Worm (Caenorhabditis elegans) whole organism, mixed stage, embryonic: ENCODE results near the gene H35N09.1.
A peak's percentile ranks its signal among the peaks of the same experiment; 100 is the strongest.

Experiments
- M03D4.4 ChIP-seq: sonication (generic microtip); optimal IDR thresholded peaks from 2 replicates; lab custom pipeline; 2017; ENCODE audit warnings: mild to moderate bottlenecking, missing genetic modification characterization, missing compliant biosample characterization
- bed-3 ChIP-seq: fragments of 200-800 bp; sonication (Bioruptor generic); optimal IDR thresholded peaks from 3 replicates; lab custom pipeline; 2018; ENCODE audit warnings: mild to moderate bottlenecking, missing genetic modification characterization, moderate library complexity, missing compliant biosample characterization
- blmp-1 ChIP-seq: fragments of 150-350 bp; optimal IDR thresholded peaks from 2 replicates; lab custom pipeline; 2014; ENCODE audit warnings: missing biosample characterization, missing genetic modification characterization
- ceh-39 ChIP-seq: fragments of 150-350 bp; optimal IDR thresholded peaks from 2 replicates; lab custom pipeline; 2014; ENCODE audit warnings: missing biosample characterization, missing genetic modification characterization
- ceh-43 ChIP-seq: fragments of 200-800 bp; sonication (Bioruptor generic); optimal IDR thresholded peaks from 2 replicates; lab custom pipeline; 2018; ENCODE audit warnings: mild to moderate bottlenecking, missing genetic modification characterization, moderate library complexity, missing compliant biosample characterization
- ceh-83 ChIP-seq: fragments of 200-800 bp; sonication (Bioruptor generic); optimal IDR thresholded peaks from 2 replicates; lab custom pipeline; 2018; ENCODE audit warnings: mild to moderate bottlenecking, missing genetic modification characterization, missing compliant biosample characterization
- ces-1 ChIP-seq: fragments of 150-350 bp; optimal IDR thresholded peaks from 2 replicates; lab custom pipeline; 2014; ENCODE audit warnings: missing biosample characterization, missing genetic modification reagents, missing genetic modification characterization
- cnd-1 ChIP-seq: fragments of 200-800 bp; sonication (Bioruptor generic); optimal IDR thresholded peaks from 2 replicates; lab custom pipeline; 2018; ENCODE audit warnings: mild to moderate bottlenecking, missing genetic modification characterization, missing compliant biosample characterization
- drap-1 ChIP-seq: fragments of 200-800 bp; sonication (Bioruptor generic); optimal IDR thresholded peaks from 3 replicates; lab custom pipeline; 2018; ENCODE audit warnings: mild to moderate bottlenecking, missing genetic modification characterization, missing compliant biosample characterization
- elt-1 ChIP-seq: sonication (generic microtip); optimal IDR thresholded peaks from 2 replicates; lab custom pipeline; 2017; ENCODE audit warnings: missing genetic modification characterization, mild to moderate bottlenecking, missing compliant biosample characterization, antibody characterized with exemption, moderate library complexity, borderline replicate concordance; ENCODE audit not compliant: insufficient read depth
- elt-3 ChIP-seq: fragments of 150-350 bp; optimal IDR thresholded peaks from 2 replicates; lab custom pipeline; 2014; ENCODE audit warnings: missing biosample characterization, missing genetic modification characterization
- flh-1 ChIP-seq: fragments of 200-800 bp; sonication (Bioruptor generic); optimal IDR thresholded peaks from 2 replicates; lab custom pipeline; 2018; ENCODE audit warnings: mild to moderate bottlenecking, missing genetic modification characterization, moderate library complexity, missing compliant biosample characterization
- ham-2 ChIP-seq: fragments of 200-800 bp; sonication (Bioruptor generic); optimal IDR thresholded peaks from 2 replicates; lab custom pipeline; 2018; ENCODE audit warnings: mild to moderate bottlenecking, missing genetic modification characterization, missing compliant biosample characterization
- hlh-1 ChIP-seq: fragments of 150-350 bp; optimal IDR thresholded peaks from 2 replicates; lab custom pipeline; 2014; ENCODE audit warnings: missing biosample characterization, missing genetic modification reagents, missing genetic modification characterization
- lin-13 ChIP-seq: fragments of 150-350 bp; optimal IDR thresholded peaks from 2 replicates; lab custom pipeline; 2014; ENCODE audit warnings: missing biosample characterization, missing genetic modification characterization
- lin-32 ChIP-seq: fragments of 200-800 bp; sonication (Bioruptor generic); optimal IDR thresholded peaks from 2 replicates; lab custom pipeline; 2018; ENCODE audit warnings: mild to moderate bottlenecking, missing genetic modification characterization, missing compliant biosample characterization
- lsy-2 ChIP-seq: fragments of 150-350 bp; optimal IDR thresholded peaks from 2 replicates; lab custom pipeline; 2014; ENCODE audit warnings: missing biosample characterization, missing genetic modification characterization
- mab-5 ChIP-seq: fragments of 150-350 bp; optimal IDR thresholded peaks from 2 replicates; lab custom pipeline; 2014; ENCODE audit warnings: missing biosample characterization, missing genetic modification characterization
- mep-1 ChIP-seq: fragments of 150-350 bp; optimal IDR thresholded peaks from 2 replicates; lab custom pipeline; 2017; ENCODE audit warnings: missing biosample characterization, missing genetic modification reagents, missing genetic modification characterization, inconsistent platforms
- mls-2 ChIP-seq: sonication (generic microtip); optimal IDR thresholded peaks from 2 replicates; lab custom pipeline; 2016; ENCODE audit warnings: mild to moderate bottlenecking, missing genetic modification characterization, moderate library complexity, missing compliant biosample characterization
- nhr-12 ChIP-seq: fragments of 150-350 bp; optimal IDR thresholded peaks from 2 replicates; lab custom pipeline; 2014; ENCODE audit warnings: missing biosample characterization, missing genetic modification characterization
- nhr-2 ChIP-seq: fragments of 150-350 bp; optimal IDR thresholded peaks from 2 replicates; lab custom pipeline; 2014; ENCODE audit warnings: missing biosample characterization, missing genetic modification characterization
- nhr-237 ChIP-seq: fragments of 150-350 bp; optimal IDR thresholded peaks from 2 replicates; lab custom pipeline; 2014; ENCODE audit warnings: missing biosample characterization, missing genetic modification characterization
- nhr-28 ChIP-seq: fragments of 150-350 bp; optimal IDR thresholded peaks from 2 replicates; lab custom pipeline; 2014; ENCODE audit warnings: missing biosample characterization, missing genetic modification characterization
- nhr-76 ChIP-seq: sonication (generic microtip); optimal IDR thresholded peaks from 2 replicates; lab custom pipeline; 2017; ENCODE audit warnings: missing biosample characterization, missing genetic modification characterization
- pha-4 ChIP-seq: fragments of 150-350 bp; optimal IDR thresholded peaks from 2 replicates; lab custom pipeline; 2018; ENCODE audit warnings: missing biosample characterization, missing genetic modification reagents, missing genetic modification characterization
- sem-2 ChIP-seq: fragments of 200-800 bp; sonication (Bioruptor generic); optimal IDR thresholded peaks from 2 replicates; lab custom pipeline; 2018; ENCODE audit warnings: mild to moderate bottlenecking, missing genetic modification characterization, missing compliant biosample characterization
- snpc-4 ChIP-seq: fragments of 150-350 bp; optimal IDR thresholded peaks from 2 replicates; lab custom pipeline; 2014; ENCODE audit warnings: missing biosample characterization, missing genetic modification characterization
- sptf-1 ChIP-seq: sonication (generic microtip); optimal IDR thresholded peaks from 2 replicates; lab custom pipeline; 2017; ENCODE audit warnings: mild to moderate bottlenecking, missing genetic modification characterization, moderate library complexity, missing compliant biosample characterization
- tbx-8 ChIP-seq: fragments of 200-800 bp; sonication (Bioruptor generic); optimal IDR thresholded peaks from 2 replicates; lab custom pipeline; 2018; ENCODE audit warnings: mild to moderate bottlenecking, missing genetic modification characterization, moderate library complexity, missing compliant biosample characterization
- unc-120 ChIP-seq: sonication (generic microtip); optimal IDR thresholded peaks from 2 replicates; lab custom pipeline; 2017; ENCODE audit warnings: missing genetic modification characterization, missing compliant biosample characterization; ENCODE audit not compliant: poor library complexity, severe bottlenecking
- unc-39 ChIP-seq: fragments of 150-350 bp; optimal IDR thresholded peaks from 2 replicates; lab custom pipeline; 2014; ENCODE audit warnings: missing biosample characterization, missing genetic modification characterization
- unc-62 ChIP-seq: fragments of 150-350 bp; optimal IDR thresholded peaks from 2 replicates; lab custom pipeline; 2014; ENCODE audit warnings: missing biosample characterization, missing genetic modification reagents, missing genetic modification characterization
- zip-8 ChIP-seq: fragments of 150-350 bp; optimal IDR thresholded peaks from 2 replicates; lab custom pipeline; 2014; ENCODE audit warnings: missing biosample characterization, missing genetic modification characterization
- ztf-11 ChIP-seq: fragments of 150-350 bp; optimal IDR thresholded peaks from 2 replicates; lab custom pipeline; 2014; ENCODE audit warnings: missing biosample characterization, missing genetic modification characterization

The H35N09.1 gene

ce11 chrX:8638679-8639184, 33.6 kb downstream of the H35N09.1 start:
- TF ChIP-seq ceh-43 (GFP tag; lab: Kevin White, UChicago), result peak; percentile 76
- TF ChIP-seq ham-2 (GFP tag; lab: Kevin White, UChicago), result peak; percentile 47
- TF ChIP-seq elt-3 (tag; lab: Kevin White, UChicago), result no peak
- TF ChIP-seq nhr-12 (tag; lab: Kevin White, UChicago), result no peak
- no peak for TF ChIP-seq flh-1
- TF ChIP-seq lin-32 (GFP tag; lab: Kevin White, UChicago), result peak; percentile 1
- no peak for TF ChIP-seq nhr-237 (tag; lab: Kevin White, UChicago)
- TF ChIP-seq cnd-1, result no peak
- peak; percentile 72 for TF ChIP-seq M03D4.4
- peak; percentile 33 for TF ChIP-seq bed-3 (GFP tag; lab: Kevin White, UChicago)
- TF ChIP-seq sptf-1 (tag; lab: Kevin White, UChicago), result peak; percentile 80
- TF ChIP-seq unc-62, result no peak
- peak; percentile 65 for TF ChIP-seq ceh-83 (GFP tag; lab: Kevin White, UChicago)
- no peak for TF ChIP-seq lsy-2 (tag; lab: Kevin White, UChicago)

DNA sequence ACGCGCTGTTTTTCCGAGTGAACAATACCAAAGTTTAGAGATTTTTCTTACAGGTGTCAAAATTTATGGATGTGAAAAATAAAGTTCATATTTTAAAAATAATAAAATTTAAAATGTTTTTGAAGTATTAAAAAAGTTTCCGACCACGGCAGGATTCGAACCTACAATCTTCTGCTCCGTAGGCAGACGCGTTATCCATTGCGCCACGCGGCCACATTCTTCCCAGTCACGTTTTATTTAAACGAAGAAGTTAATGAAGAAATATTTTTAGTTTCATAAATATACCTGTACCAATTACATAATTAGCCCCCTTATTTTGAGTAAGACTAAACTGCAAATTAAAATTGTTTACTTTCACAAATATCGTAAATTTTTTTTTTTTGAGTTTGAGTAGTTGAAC, 35.5 kb downstream of the H35N09.1 start:
- TF ChIP-seq tbx-8 (GFP tag; lab: Kevin White, UChicago) (no peak), ceh-39 (tag; lab: Kevin White, UChicago) (no peak), ham-2 (GFP tag; lab: Kevin White, UChicago) (no peak), nhr-28 (tag; lab: Kevin White, UChicago) (no peak), ceh-43 (GFP tag; lab: Kevin White, UChicago) (no peak), cnd-1 (no peak), unc-62 (no peak), elt-1 (tag; lab: Kevin White, UChicago) (no peak)
- TF ChIP-seq, all 35 proteins: peak for 0

- no peak for TF ChIP-seq hlh-1
- TF ChIP-seq pha-4 (tag; lab: Kevin White, UChicago), result no peak
- no peak for TF ChIP-seq blmp-1 (tag; lab: Kevin White, UChicago)
- no peak for TF ChIP-seq unc-120 (tag; lab: Kevin White, UChicago)
- TF ChIP-seq mab-5, result no peak
- no peak for TF ChIP-seq zip-8
- no peak for TF ChIP-seq nhr-237 (tag; lab: Kevin White, UChicago)
- TF ChIP-seq, all 35 proteins: peak for 0
Observed at ce11 chrX:8643817-8644216, 38.7 kb downstream of the H35N09.1 start, which contains the start of gene stg-2. Gene stg-2, minus strand, starts transcription at chrX:8643917.

DNA sequence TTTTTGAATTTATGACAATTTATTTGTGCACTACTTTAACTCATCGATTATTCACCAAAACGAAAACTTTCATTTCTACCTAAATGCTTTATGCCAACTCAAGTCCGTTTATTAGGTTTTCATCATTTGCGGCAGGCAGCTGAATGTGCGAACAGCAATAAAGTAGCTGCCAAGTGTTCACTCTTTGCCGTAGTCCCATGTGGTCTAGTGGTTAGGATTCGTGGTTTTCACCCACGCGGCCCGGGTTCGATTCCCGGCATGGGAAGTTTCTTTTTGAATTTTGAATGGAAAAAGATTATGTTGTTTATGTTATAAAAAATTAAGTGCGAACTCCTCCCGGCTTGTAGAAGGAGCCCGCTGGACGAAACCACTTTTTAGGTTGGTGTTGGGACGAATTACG, 41.1 kb downstream of the H35N09.1 start:
- TF ChIP-seq ces-1 (GFP tag; lab: Kevin White, UChicago), result peak; percentile 82
- no peak for TF ChIP-seq ztf-11
- TF ChIP-seq lin-13 (tag; lab: Kevin White, UChicago), result no peak
- TF ChIP-seq nhr-2 (tag; lab: Kevin White, UChicago), result no peak
- TF ChIP-seq ceh-43 (GFP tag; lab: Kevin White, UChicago), result peak; percentile 71
- peak; percentile 44 for TF ChIP-seq lin-32 (GFP tag; lab: Kevin White, UChicago)
- TF ChIP-seq mls-2, result peak; percentile 90
- no peak for TF ChIP-seq nhr-237 (tag; lab: Kevin White, UChicago)
- TF ChIP-seq snpc-4 (tag; lab: Kevin White, UChicago), result no peak
- TF ChIP-seq mep-1 (tag; lab: Kevin White, UChicago), result no peak
- TF ChIP-seq elt-1 (tag; lab: Kevin White, UChicago), result no peak
- no peak for TF ChIP-seq zip-8
- peak; percentile 80 for TF ChIP-seq drap-1
- TF ChIP-seq mab-5, result no peak
- peak; percentile 49 for TF ChIP-seq ham-2 (GFP tag; lab: Kevin White, UChicago)
- TF ChIP-seq elt-3 (tag; lab: Kevin White, UChicago), result no peak
- peak; percentile 82 for TF ChIP-seq tbx-8 (GFP tag; lab: Kevin White, UChicago)
- TF ChIP-seq pha-4 (tag; lab: Kevin White, UChicago), result no peak
- TF ChIP-seq nhr-76 (tag; lab: Kevin White, UChicago), result no peak
- peak; percentile 71 for TF ChIP-seq bed-3 (GFP tag; lab: Kevin White, UChicago)
- peak; percentile 55 for TF ChIP-seq flh-1
- TF ChIP-seq nhr-12 (tag; lab: Kevin White, UChicago), result no peak
- TF ChIP-seq hlh-1, result no peak
- TF ChIP-seq M03D4.4, result peak; percentile 87
- TF ChIP-seq cnd-1, result peak; percentile 88
- TF ChIP-seq lsy-2 (tag; lab: Kevin White, UChicago), result no peak
- TF ChIP-seq nhr-28 (tag; lab: Kevin White, UChicago), result no peak
- TF ChIP-seq sem-2 (GFP tag; lab: Kevin White, UChicago), result peak; percentile 64
- TF ChIP-seq unc-39 (tag; lab: Kevin White, UChicago), result no peak
- no peak for TF ChIP-seq ceh-39 (tag; lab: Kevin White, UChicago)
- no peak for TF ChIP-seq unc-62
- TF ChIP-seq ceh-83 (GFP tag; lab: Kevin White, UChicago), result peak; percentile 89
- TF ChIP-seq sptf-1 (tag; lab: Kevin White, UChicago), result peak; percentile 89
- no peak for TF ChIP-seq blmp-1 (tag; lab: Kevin White, UChicago)
- peak; percentile 66 for TF ChIP-seq unc-120 (tag; lab: Kevin White, UChicago)
